Worm (Caenorhabditis elegans) whole organism, L4 larva: ENCODE data around the gene T01B11.1.

Experiments used
- F10B5.3 ChIP-seq: sonication (generic microtip); optimal IDR thresholded peaks from 2 replicates; lab custom pipeline; 2016; ENCODE audit warnings: mild to moderate bottlenecking, missing genetic modification characterization, missing compliant biosample characterization
- F49E8.2 ChIP-seq: sonication (generic microtip); optimal IDR thresholded peaks from 2 replicates; lab custom pipeline; 2016; ENCODE audit warnings: missing compliant biosample characterization, mild to moderate bottlenecking, missing genetic modification characterization, borderline replicate concordance
- T20F7.1 ChIP-seq: fragments of 200-800 bp; sonication (Bioruptor generic); optimal IDR thresholded peaks from 2 replicates; lab custom pipeline; 2018; ENCODE audit warnings: mild to moderate bottlenecking, missing genetic modification characterization, missing compliant biosample characterization
- T26A8.4 ChIP-seq: fragments of 200-800 bp; sonication (Bioruptor generic); IDR thresholded peaks from 2 replicates; pipeline ENCODE4 v1.3.6; 2022; ENCODE audit warnings: missing genetic modification characterization, missing compliant biosample characterization
- Y48G9A.11 ChIP-seq: fragments of 200-800 bp; sonication (Bioruptor generic); IDR thresholded peaks from 2 replicates; pipeline ENCODE4 v1.3.6; 2022; ENCODE audit warnings: missing genetic modification reagents, missing genetic modification characterization, missing compliant biosample characterization
- Y5F2A.4 ChIP-seq: fragments of 200-800 bp; sonication (Bioruptor generic); optimal IDR thresholded peaks from 2 replicates; lab custom pipeline; 2018; ENCODE audit warnings: mild to moderate bottlenecking, missing genetic modification characterization, missing compliant biosample characterization
- Y75B8A.6 ChIP-seq: fragments of 200-800 bp; sonication (Bioruptor generic); IDR thresholded peaks from 2 replicates; pipeline ENCODE4 v1.3.6; 2022; ENCODE audit warnings: missing genetic modification reagents, missing genetic modification characterization, missing compliant biosample characterization
- attf-4 ChIP-seq: sonication (generic microtip); optimal IDR thresholded peaks from 3 replicates; lab custom pipeline; 2017; ENCODE audit warnings: missing biosample characterization, missing genetic modification characterization
- ces-1 ChIP-seq: fragments of 150-350 bp; sonication (generic microtip); optimal IDR thresholded peaks from 4 replicates; lab custom pipeline; 2014; ENCODE audit warnings: missing biosample characterization, missing genetic modification reagents, missing genetic modification characterization
- daf-16 ChIP-seq, 3 experiments: sonication (generic microtip); optimal IDR thresholded peaks; 2 replicates each; lab custom pipeline; 2016 to 2017; ENCODE audit warnings: missing genetic modification characterization in 3 of 3, missing genetic modification reagents in 3 of 3, mild to moderate bottlenecking in 2 of 3, missing compliant biosample characterization in 2 of 3, missing biosample characterization in 1 of 3, moderate library complexity in 1 of 3
- dmd-6 ChIP-seq: fragments of 200-800 bp; sonication (Bioruptor generic); IDR thresholded peaks from 2 replicates; pipeline ENCODE4 v1.3.6; 2022; ENCODE audit warnings: missing genetic modification reagents, missing genetic modification characterization, missing compliant biosample characterization
- dve-1 ChIP-seq: sonication (generic microtip); optimal IDR thresholded peaks from 2 replicates; lab custom pipeline; 2017; ENCODE audit warnings: antibody characterized with exemption, mild to moderate bottlenecking, missing genetic modification characterization, missing compliant biosample characterization; ENCODE audit not compliant: insufficient read depth
- hif-1 ChIP-seq, 2 experiments: sonication (generic microtip); optimal IDR thresholded peaks; 2 replicates each; lab custom pipeline; 2016 to 2017; ENCODE audit warnings: missing compliant biosample characterization in 2 of 2, missing genetic modification characterization in 2 of 2, missing genetic modification reagents in 2 of 2, missing genotype in 2 of 2, mild to moderate bottlenecking in 1 of 2
- hlh-11 ChIP-seq: fragments of 200-800 bp; sonication (Bioruptor generic); optimal IDR thresholded peaks from 2 replicates; lab custom pipeline; 2018; ENCODE audit warnings: mild to moderate bottlenecking, missing genetic modification characterization, missing compliant biosample characterization
- hlh-30 ChIP-seq: sonication (generic microtip); optimal IDR thresholded peaks from 2 replicates; lab custom pipeline; 2017; ENCODE audit warnings: antibody characterized with exemption, mild to moderate bottlenecking, missing genetic modification characterization, missing compliant biosample characterization; ENCODE audit not compliant: insufficient read depth
- hmg-1.1 ChIP-seq: fragments of 200-800 bp; sonication (Bioruptor generic); IDR thresholded peaks from 2 replicates; pipeline ENCODE4 v1.3.6; 2022; ENCODE audit warnings: missing genetic modification reagents, missing genetic modification characterization, missing compliant biosample characterization
- lim-7 ChIP-seq: fragments of 200-800 bp; sonication (Bioruptor generic); IDR thresholded peaks from 2 replicates; pipeline ENCODE4 v1.3.6; 2022; ENCODE audit warnings: missing genetic modification characterization, missing compliant biosample characterization
- lin-1 ChIP-seq: fragments of 200-800 bp; sonication (Bioruptor generic); IDR thresholded peaks from 2 replicates; pipeline ENCODE4 v1.3.6; 2022; ENCODE audit warnings: missing genetic modification reagents, missing genetic modification characterization, missing compliant biosample characterization
- lin-13 ChIP-seq: fragments of 150-350 bp; optimal IDR thresholded peaks from 2 replicates; lab custom pipeline; 2014; ENCODE audit warnings: missing biosample characterization, missing genetic modification reagents, missing genetic modification characterization
- lir-3 ChIP-seq: sonication (generic microtip); optimal IDR thresholded peaks from 2 replicates; lab custom pipeline; 2016; ENCODE audit warnings: mild to moderate bottlenecking, missing genetic modification characterization, missing compliant biosample characterization
- madf-9 ChIP-seq: fragments of 200-800 bp; sonication (Bioruptor generic); conservative IDR thresholded peaks from 2 replicates; pipeline ENCODE4 v1.3.6; 2022; ENCODE audit warnings: missing genetic modification reagents, missing genetic modification characterization, missing compliant biosample characterization
- mdl-1 ChIP-seq, 2 experiments: fragments of 150-350 bp in 1 of 2; sonication (generic microtip) in 1 of 2; optimal IDR thresholded peaks; 2 replicates each; lab custom pipeline; 2014 to 2017; ENCODE audit warnings: missing biosample characterization in 2 of 2, missing genetic modification characterization in 2 of 2
- mxl-2 ChIP-seq: fragments of 200-800 bp; sonication (Bioruptor generic); conservative IDR thresholded peaks from 2 replicates; pipeline ENCODE4 v1.3.6; 2022; ENCODE audit warnings: missing genetic modification reagents, missing genetic modification characterization, missing compliant biosample characterization
- nhr-102 ChIP-seq: sonication (generic microtip); optimal IDR thresholded peaks from 2 replicates; lab custom pipeline; 2016; ENCODE audit warnings: mild to moderate bottlenecking, missing genetic modification characterization, moderate library complexity, missing compliant biosample characterization
- nhr-11 ChIP-seq: fragments of 150-350 bp; optimal IDR thresholded peaks from 2 replicates; lab custom pipeline; 2014; ENCODE audit warnings: missing biosample characterization, missing genetic modification characterization
- nhr-28 ChIP-seq: fragments of 150-350 bp; optimal IDR thresholded peaks from 2 replicates; lab custom pipeline; 2014; ENCODE audit warnings: missing biosample characterization, missing genetic modification characterization
- nhr-48 ChIP-seq: sonication (generic microtip); optimal IDR thresholded peaks from 2 replicates; lab custom pipeline; 2016; ENCODE audit warnings: mild to moderate bottlenecking, missing genetic modification characterization, missing compliant biosample characterization
- nhr-77 ChIP-seq: fragments of 150-350 bp; optimal IDR thresholded peaks from 2 replicates; lab custom pipeline; 2014; ENCODE audit warnings: missing biosample characterization, missing genetic modification characterization
- pqm-1 ChIP-seq: sonication (generic microtip); optimal IDR thresholded peaks from 2 replicates; lab custom pipeline; 2017; ENCODE audit warnings: missing biosample characterization, missing genetic modification characterization
- spr-1 ChIP-seq: sonication (generic microtip); optimal IDR thresholded peaks from 2 replicates; lab custom pipeline; 2016; ENCODE audit warnings: mild to moderate bottlenecking, missing genetic modification characterization, missing compliant biosample characterization
- unc-130 ChIP-seq: sonication (generic microtip); optimal IDR thresholded peaks from 2 replicates; lab custom pipeline; 2016; ENCODE audit warnings: missing genetic modification reagents, missing genetic modification characterization, missing compliant biosample characterization
- unc-39 ChIP-seq: sonication (generic microtip); optimal IDR thresholded peaks from 2 replicates; lab custom pipeline; 2017; ENCODE audit warnings: missing biosample characterization, missing genetic modification characterization
- unc-62 ChIP-seq, 3 experiments: fragments of 150-350 bp in 1 of 3; sonication (generic microtip); optimal IDR thresholded peaks in 2 of 3; peaks in 1 of 3; 1 replicate in 1 of 3; 2 replicates in 2 of 3; lab custom pipeline; 2014 to 2017; ENCODE audit warnings: missing biosample characterization in 3 of 3, missing genetic modification characterization in 3 of 3, missing genetic modification reagents in 3 of 3, missing genotype in 1 of 3
- zip-11 ChIP-seq: fragments of 200-800 bp; sonication (Bioruptor generic); IDR thresholded peaks from 2 replicates; pipeline ENCODE4 v1.3.6; 2022; ENCODE audit warnings: missing genetic modification characterization, missing compliant biosample characterization
- zip-2 ChIP-seq: fragments of 150-350 bp; optimal IDR thresholded peaks from 2 replicates; lab custom pipeline; 2014; ENCODE audit warnings: missing biosample characterization, missing genetic modification characterization
- ztf-11 ChIP-seq: fragments of 150-350 bp; optimal IDR thresholded peaks from 2 replicates; lab custom pipeline; 2014; ENCODE audit warnings: missing biosample characterization, missing genetic modification characterization
- ztf-7 ChIP-seq: fragments of 150-350 bp; optimal IDR thresholded peaks from 2 replicates; lab custom pipeline; 2014; ENCODE audit warnings: missing biosample characterization, missing genetic modification characterization

Gene T01B11.1

DNA sequence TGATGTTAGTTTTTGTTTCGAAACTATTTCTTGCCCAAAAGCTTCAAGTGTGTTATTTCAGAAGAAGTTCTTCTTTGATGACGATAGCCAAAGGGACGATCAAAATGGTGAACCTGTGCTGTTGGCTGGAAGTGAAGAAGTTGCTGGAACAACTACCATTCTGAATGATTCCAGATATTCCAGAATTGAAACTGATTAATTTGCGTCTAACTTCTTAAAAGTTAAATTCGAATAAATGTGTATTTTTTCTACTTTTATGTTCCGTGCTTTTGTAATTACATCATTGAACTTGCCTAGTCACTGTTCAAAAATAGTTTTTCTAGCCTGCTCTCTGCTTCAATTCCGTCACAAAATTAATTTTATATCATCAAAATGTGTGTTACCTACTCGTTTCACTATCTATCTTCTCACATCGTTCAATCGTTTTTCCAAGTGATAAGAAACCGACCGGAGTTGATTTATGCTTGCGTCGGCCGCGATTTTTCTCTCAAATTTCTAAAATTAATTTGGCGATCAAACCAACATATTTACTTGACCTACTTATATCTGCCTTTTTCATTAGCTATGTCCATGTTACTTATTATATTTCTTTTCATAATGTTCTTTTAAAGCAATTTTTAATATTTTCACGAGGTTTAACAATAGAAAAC is 28.2 kb downstream of the T01B11.1 start (continued):
- TF ChIP-seq Y5F2A.4 (GFP tag; lab: Kevin White, UChicago), result no peak
- TF ChIP-seq, all 104 proteins: peak for 10

DNA sequence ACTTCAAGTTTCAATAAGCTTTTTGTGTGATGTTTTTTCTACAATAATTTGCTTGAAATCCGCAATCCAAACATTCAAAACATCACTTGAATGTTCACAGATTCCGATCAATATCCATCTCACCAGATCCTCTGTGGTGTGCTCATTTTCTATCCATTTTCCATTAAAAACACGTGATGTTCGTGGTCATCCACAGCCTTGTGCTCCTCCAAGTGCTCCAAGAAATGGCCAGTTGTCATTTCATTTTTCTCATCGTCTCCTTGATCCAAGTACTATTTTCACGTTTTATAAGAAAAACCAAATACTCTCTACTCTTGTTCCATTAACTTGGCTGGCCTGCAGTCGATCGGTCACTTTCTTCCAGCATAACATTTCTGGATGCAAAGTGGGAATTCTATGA is 29.2 kb downstream of the T01B11.1 start:
- TF ChIP-seq hmg-1.1 (GFP tag; lab: Robert Waterston, UW) (0 out of 2 replicates have a peak, but pooled peaks have one; percentile 20), hlh-30 (no peak), ztf-11 (no peak), zip-2 (tag; lab: Kevin White, UChicago) (no peak), Y48G9A.11 (GFP tag; lab: Robert Waterston, UW) (no peak), ztf-7 (tag; lab: Kevin White, UChicago) (no peak), madf-9 (GFP tag; lab: Robert Waterston, UW) (no peak), lin-13 (GFP tag; lab: Kevin White, UChicago) (no peak), nhr-11 (tag; lab: Kevin White, UChicago) (peak; percentile 30), ces-1 (GFP tag; lab: Kevin White, UChicago) (no peak), daf-16 (GFP tag; optimal IDR thresholded peaks at IDR 0.05; lab: Kevin White, UChicago) (peak in 1 of 2 experiments; percentile 14), daf-16 (tag; optimal IDR thresholded peaks at IDR 0.05; lab: Kevin White, UChicago) (no peak), hlh-11 (tag; lab: Kevin White, UChicago) (peak; percentile 8), attf-4 (tag; lab: Kevin White, UChicago) (no peak)

- TF ChIP-seq F49E8.2 (tag; lab: Kevin White, UChicago), result no peak
- TF ChIP-seq daf-16 (GFP tag; optimal IDR thresholded peaks at IDR 0.05; lab: Kevin White, UChicago), result peak in 1 of 2 experiments; percentile 3
- TF ChIP-seq daf-16 (tag; optimal IDR thresholded peaks at IDR 0.05; lab: Kevin White, UChicago), result no peak
These were observed 29.9 kb downstream of the T01B11.1 start, which contains the start of gene spp-10 for ce11 chrIV:8476880-8477279. spp-10 (plus strand) TSS chrIV:8477180.

ce11 chrIV:8478516-8478915 is 31.5 kb downstream of the T01B11.1 start:
- TF ChIP-seq Y75B8A.6 (GFP tag; lab: Robert Waterston, UW), result 0 out of 2 replicates have a peak, but pooled peaks have one; percentile 15
- TF ChIP-seq lim-7 (GFP tag; lab: Robert Waterston, UW), result 0 out of 2 replicates have a peak, but pooled peaks have one; percentile 24
- TF ChIP-seq zip-11 (GFP tag; lab: Robert Waterston, UW), result no peak
- 0 out of 2 replicates have a peak, but pooled peaks have one; percentile 60 for TF ChIP-seq T26A8.4 (GFP tag; lab: Robert Waterston, UW)
- peak in 1 of 2 experiments; percentile 78 for TF ChIP-seq daf-16 (GFP tag; optimal IDR thresholded peaks at IDR 0.05; lab: Kevin White, UChicago)
- no peak for TF ChIP-seq daf-16 (tag; optimal IDR thresholded peaks at IDR 0.05; lab: Kevin White, UChicago)
- TF ChIP-seq lir-3 (tag; lab: Kevin White, UChicago), result no peak
- TF ChIP-seq F10B5.3 (tag; lab: Kevin White, UChicago), result no peak

DNA sequence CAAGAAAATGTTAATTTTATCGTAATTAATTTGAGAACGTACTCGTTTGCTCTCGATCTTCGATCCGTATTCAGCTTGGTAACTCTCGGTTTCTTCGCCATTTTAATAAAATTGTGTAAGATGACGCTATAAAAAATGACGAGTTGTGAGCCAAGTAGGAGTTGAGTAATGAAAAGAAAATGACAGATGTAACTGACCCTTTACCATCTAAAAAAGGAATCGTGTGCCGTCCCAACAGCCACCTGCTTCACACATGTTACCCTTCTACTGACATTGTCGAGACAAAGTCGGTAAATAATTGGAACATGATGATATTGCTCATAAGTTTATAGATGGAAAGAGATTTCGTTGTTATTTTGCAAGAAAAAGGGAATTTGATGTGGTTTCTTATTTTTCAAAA is 32.3 kb downstream of the T01B11.1 start, which contains the start of gene hlh-12:
Gene hlh-12, minus strand, starts transcription at position 101 of the 400 bp plus-strand sequence.
- TF ChIP-seq madf-9 (GFP tag; lab: Robert Waterston, UW) (no peak), spr-1 (tag; lab: Kevin White, UChicago) (no peak), dmd-6 (GFP tag; lab: Robert Waterston, UW) (no peak), nhr-77 (tag; lab: Kevin White, UChicago) (no peak), unc-62 (GFP tag; optimal IDR thresholded peaks at IDR 0.05 in 1 of 2; lab: Kevin White, UChicago) (no peak), unc-62 (tag; optimal IDR thresholded peaks at IDR 0.05; lab: Kevin White, UChicago) (no peak), T20F7.1 (no peak), T26A8.4 (GFP tag; lab: Robert Waterston, UW) (no peak)

DNA sequence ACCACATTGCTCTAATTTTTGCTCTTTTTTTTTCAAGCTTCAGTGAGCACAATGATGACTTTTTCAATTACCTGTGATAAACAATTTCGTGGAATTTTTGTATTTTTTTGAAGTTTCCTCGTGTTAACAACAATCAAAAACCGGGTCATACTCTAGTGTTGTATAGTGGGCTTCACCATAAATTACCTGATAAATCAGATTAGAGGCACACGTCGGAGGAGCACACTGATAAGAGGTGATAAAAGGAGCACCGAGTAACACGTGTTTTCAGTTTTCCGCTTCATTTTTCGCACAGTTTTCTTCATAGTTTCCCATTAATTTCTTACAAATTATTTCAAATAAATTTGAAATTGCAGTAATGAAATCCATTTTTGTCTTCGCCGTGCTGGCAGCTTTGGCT is 34.3 kb downstream of the T01B11.1 start, which contains the start of gene spp-8:
Gene spp-8, plus strand, starts transcription at position 357 of the 400 bp plus-strand sequence.
- TF ChIP-seq lin-1 (GFP tag; lab: Robert Waterston, UW) (peak; percentile 64; the same call in 1 of the 2 replicates), daf-16 (GFP tag; optimal IDR thresholded peaks at IDR 0.05; lab: Kevin White, UChicago) (no peak), daf-16 (tag; optimal IDR thresholded peaks at IDR 0.05; lab: Kevin White, UChicago) (peak; percentile 82), mdl-1 (tag; optimal IDR thresholded peaks at IDR 0.05; lab: Kevin White, UChicago) (peak in 1 of 2 experiments; percentile 74), dve-1 (peak; percentile 80), unc-130 (GFP tag; lab: Kevin White, UChicago) (no peak), unc-39 (tag; lab: Kevin White, UChicago) (no peak), hlh-11 (tag; lab: Kevin White, UChicago) (peak; percentile 83), hlh-30 (peak; percentile 67), pqm-1 (tag; lab: Kevin White, UChicago) (peak; percentile 93), nhr-48 (no peak), nhr-77 (tag; lab: Kevin White, UChicago) (peak; percentile 73), mxl-2 (GFP tag; lab: Robert Waterston, UW) (no peak), nhr-102 (peak; percentile 15), hif-1 (tag; optimal IDR thresholded peaks at IDR 0.05; lab: Kevin White, UChicago) (no peak), hmg-1.1 (GFP tag; lab: Robert Waterston, UW) (no peak), nhr-28 (tag; lab: Kevin White, UChicago) (peak; percentile 98)
